Fruit fly (Drosophila melanogaster) whole organism, embryonic: ENCODE measurements around the gene Arr1.

Source experiments
- Abd-B ChIP-seq: fragments of 200-800 bp; sonication (Bioruptor generic); optimal IDR thresholded peaks from 2 replicates; lab custom pipeline; 2018; ENCODE audit warnings: missing biosample characterization, mild to moderate bottlenecking, missing genetic modification characterization, moderate library complexity
- CG30020 ChIP-seq: fragments of 200-800 bp; optimal IDR thresholded peaks from 2 replicates; lab custom pipeline; 2019; ENCODE audit warnings: missing biosample characterization, mild to moderate bottlenecking, missing genetic modification characterization, moderate library complexity
- Mrtf ChIP-seq: fragments of 200-800 bp; sonication (Bioruptor generic); IDR thresholded peaks from 3 replicates; pipeline ENCODE4 v1.3.6; 2022; ENCODE audit warnings: missing biosample characterization, missing genetic modification characterization
- gfzf ChIP-seq: fragments of 200-800 bp; sonication (Bioruptor generic); optimal IDR thresholded peaks from 2 replicates; lab custom pipeline; 2016; ENCODE audit warnings: missing biosample characterization, mild to moderate bottlenecking, missing genetic modification characterization, moderate library complexity
- gro ChIP-seq: fragments of 200-800 bp; sonication (Bioruptor generic); optimal IDR thresholded peaks from 2 replicates; lab custom pipeline; 2016; ENCODE audit warnings: missing biosample characterization, missing genetic modification characterization
- pan ChIP-seq, 4 experiments: fragments of >200 bp in 3 of 4; fragments of 200-800 bp in 1 of 4; sonication (Bioruptor generic) in 1 of 4; optimal IDR thresholded peaks in 3 of 4; IDR thresholded peaks in 1 of 4; 2 replicates each; pipeline versions ENCODE4 v1.3.6 to Lab custom; 2017 to 2022; ENCODE audit warnings: missing biosample characterization in 2 of 4, missing genetic modification characterization in 2 of 4, mixed read lengths in 1 of 4
- pfk ChIP-seq: fragments of 200-800 bp; sonication (Bioruptor generic); optimal IDR thresholded peaks from 2 replicates; lab custom pipeline; 2018; ENCODE audit warnings: missing biosample characterization, mild to moderate bottlenecking, missing genetic modification characterization, moderate library complexity
- pzg ChIP-seq: fragments of 200-800 bp; sonication (Bioruptor generic); optimal IDR thresholded peaks from 3 replicates; lab custom pipeline; 2018; ENCODE audit warnings: missing biosample characterization, mild to moderate bottlenecking, missing genetic modification characterization, moderate library complexity
- sima ChIP-seq: fragments of 200-800 bp; sonication (Bioruptor generic); optimal IDR thresholded peaks from 2 replicates; lab custom pipeline; 2016; ENCODE audit warnings: missing biosample characterization, missing genetic modification characterization

- TF ChIP-seq gfzf (GFP tag; lab: Kevin White, UChicago) (no peak), pzg (GFP tag; lab: Kevin White, UChicago) (no peak), CG30020 (no peak), Abd-B (GFP tag; lab: Kevin White, UChicago) (no peak), pfk (no peak), gro (GFP tag; lab: Kevin White, UChicago) (no peak), Mrtf (GFP tag; lab: Robert Waterston, UW) (no peak), pan (optimal IDR thresholded peaks at IDR 0.05; lab: Kevin White, UChicago) (no peak), pan (GFP tag; optimal IDR thresholded peaks at IDR 0.05 in 1 of 2, IDR thresholded peaks at IDR 0.05 in 1 of 2) (no peak), sima (GFP tag; lab: Kevin White, UChicago) (no peak)
Measured at dm6 chr2L:18081328-18081727, 3.3 kb downstream of the Arr1 start, which contains the start of gene ninaD.
